Fruit fly (Drosophila melanogaster) whole organism, embryonic: ENCODE measurements around the gene JMJD5.

Source experiments
- Abd-B ChIP-seq: fragments of 200-800 bp; sonication (Bioruptor generic); optimal IDR thresholded peaks from 2 replicates; lab custom pipeline; 2018; ENCODE audit warnings: missing biosample characterization, mild to moderate bottlenecking, missing genetic modification characterization, moderate library complexity
- Asciz ChIP-seq: fragments of 200-800 bp; sonication (Bioruptor generic); optimal IDR thresholded peaks from 2 replicates; lab custom pipeline; 2017; ENCODE audit warnings: missing biosample characterization, mild to moderate bottlenecking, missing genetic modification characterization, missing genetic modification reagents
- B-H1 ChIP-seq: fragments of 200-800 bp; sonication (Bioruptor generic); IDR thresholded peaks from 3 replicates; pipeline ENCODE4 v1.3.6; 2022; ENCODE audit warnings: missing biosample characterization, missing genetic modification characterization
- BEAF-32 ChIP-seq: fragments of 200-800 bp; sonication (Bioruptor generic); optimal IDR thresholded peaks from 3 replicates; lab custom pipeline; 2017; ENCODE audit warnings: missing biosample characterization, missing genetic modification characterization, mild to moderate bottlenecking, moderate library complexity, missing genetic modification reagents
- CG1024 ChIP-seq: fragments of 200-800 bp; sonication (Bioruptor generic); IDR thresholded peaks from 2 replicates; pipeline ENCODE4 v1.3.6; 2022; ENCODE audit warnings: missing biosample characterization, missing genetic modification characterization
- CG10321 ChIP-seq: fragments of 200-800 bp; sonication (Bioruptor generic); IDR thresholded peaks from 2 replicates; pipeline ENCODE4 v1.3.6; 2022; ENCODE audit warnings: missing biosample characterization, missing genetic modification characterization
- CG11696 ChIP-seq: fragments of 200-800 bp; sonication (Bioruptor generic); IDR thresholded peaks from 2 replicates; pipeline ENCODE4 v1.3.6; 2022; ENCODE audit warnings: missing biosample characterization, missing genetic modification characterization
- CG12071 ChIP-seq: fragments of 200-800 bp; sonication (Bioruptor generic); optimal IDR thresholded peaks from 3 replicates; lab custom pipeline; 2018; ENCODE audit warnings: missing biosample characterization, mild to moderate bottlenecking, missing genetic modification characterization
- CG14050 ChIP-seq: fragments of 200-800 bp; sonication (Bioruptor generic); IDR thresholded peaks from 3 replicates; pipeline ENCODE4 v1.3.6; 2022; ENCODE audit warnings: missing biosample characterization, missing genetic modification characterization
- CG15269 ChIP-seq: fragments of 200-800 bp; sonication (Bioruptor generic); optimal IDR thresholded peaks from 2 replicates; lab custom pipeline; 2018; ENCODE audit warnings: missing biosample characterization, mild to moderate bottlenecking, missing genetic modification characterization, moderate library complexity
- CG1647 ChIP-seq: fragments of 200-800 bp; sonication (Bioruptor generic); optimal IDR thresholded peaks from 3 replicates; lab custom pipeline; 2016; ENCODE audit warnings: missing biosample characterization, missing genetic modification characterization
- CG17385 ChIP-seq: fragments of 200-800 bp; sonication (Bioruptor generic); optimal IDR thresholded peaks from 3 replicates; lab custom pipeline; 2018; ENCODE audit warnings: missing biosample characterization, mild to moderate bottlenecking, missing genetic modification characterization
- CG17568 ChIP-seq: fragments of 200-800 bp; sonication (Bioruptor generic); optimal IDR thresholded peaks from 2 replicates; lab custom pipeline; 2018; ENCODE audit warnings: missing biosample characterization, mild to moderate bottlenecking, missing genetic modification characterization, moderate library complexity
- CG18476 ChIP-seq: fragments of 200-800 bp; sonication (Bioruptor generic); optimal IDR thresholded peaks from 2 replicates; lab custom pipeline; 2016; ENCODE audit warnings: missing biosample characterization, mild to moderate bottlenecking, missing genetic modification characterization
- CG4730 ChIP-seq: fragments of 200-800 bp; sonication (Bioruptor generic); IDR thresholded peaks from 2 replicates; pipeline ENCODE4 v1.3.6; 2022; ENCODE audit warnings: missing biosample characterization, missing genetic modification characterization
- CG6254 ChIP-seq: fragments of 200-800 bp; sonication (Bioruptor generic); optimal IDR thresholded peaks from 3 replicates; lab custom pipeline; 2017; ENCODE audit warnings: mild to moderate bottlenecking, missing biosample characterization, missing genetic modification reagents, missing genetic modification characterization
- CG6654 ChIP-seq: fragments of 200-800 bp; sonication (Bioruptor generic); optimal IDR thresholded peaks from 2 replicates; lab custom pipeline; 2017; ENCODE audit warnings: missing biosample characterization, mild to moderate bottlenecking, missing genetic modification characterization
- CG6683 ChIP-seq: fragments of 200-800 bp; sonication (Bioruptor generic); optimal IDR thresholded peaks from 2 replicates; lab custom pipeline; 2017; ENCODE audit warnings: missing biosample characterization, mild to moderate bottlenecking, missing genetic modification characterization, missing genetic modification reagents
- CG7745 ChIP-seq: fragments of 200-800 bp; sonication (Bioruptor generic); optimal IDR thresholded peaks from 2 replicates; lab custom pipeline; 2018; ENCODE audit warnings: missing biosample characterization, mild to moderate bottlenecking, missing genetic modification characterization, moderate library complexity
- CG7963 ChIP-seq: fragments of 200-800 bp; sonication (Bioruptor generic); IDR thresholded peaks from 3 replicates; pipeline ENCODE4 v1.3.6; 2022; ENCODE audit warnings: missing biosample characterization, missing genetic modification characterization; ENCODE audit not compliant: partially characterized antibody
- CG8359 ChIP-seq: fragments of 200-800 bp; sonication (Bioruptor generic); optimal IDR thresholded peaks from 2 replicates; lab custom pipeline; 2017; ENCODE audit warnings: missing biosample characterization, mild to moderate bottlenecking, missing genetic modification characterization, borderline replicate concordance
- Fer2 ChIP-seq: fragments of 200-800 bp; sonication (Bioruptor generic); optimal IDR thresholded peaks from 2 replicates; lab custom pipeline; 2018; ENCODE audit warnings: missing biosample characterization, mild to moderate bottlenecking, missing genetic modification characterization, moderate library complexity
- HLH3B ChIP-seq: fragments of 200-800 bp; sonication (Bioruptor generic); IDR thresholded peaks from 2 replicates; pipeline ENCODE4 v1.3.6; 2022; ENCODE audit warnings: missing biosample characterization, missing genetic modification characterization
- HLH4C ChIP-seq: fragments of 200-800 bp; sonication (Bioruptor generic); IDR thresholded peaks from 3 replicates; pipeline ENCODE4 v1.3.6; 2022; ENCODE audit warnings: missing biosample characterization, missing genetic modification characterization; ENCODE audit not compliant: partially characterized antibody
- Jarid2 ChIP-seq: fragments of 200-800 bp; sonication (Bioruptor generic); optimal IDR thresholded peaks from 3 replicates; lab custom pipeline; 2017; ENCODE audit warnings: mild to moderate bottlenecking, missing biosample characterization, missing genetic modification reagents, missing genetic modification characterization
- Max ChIP-seq: fragments of 200-800 bp; sonication (Bioruptor generic); optimal IDR thresholded peaks from 2 replicates; lab custom pipeline; 2016; ENCODE audit warnings: missing biosample characterization, mild to moderate bottlenecking, missing genetic modification characterization
- Mes4 ChIP-seq: fragments of 200-800 bp; sonication (Bioruptor generic); optimal IDR thresholded peaks from 2 replicates; lab custom pipeline; 2016; ENCODE audit warnings: missing biosample characterization, missing genetic modification characterization
- Mrtf ChIP-seq: fragments of 200-800 bp; sonication (Bioruptor generic); IDR thresholded peaks from 3 replicates; pipeline ENCODE4 v1.3.6; 2022; ENCODE audit warnings: missing biosample characterization, missing genetic modification characterization
- Neu2 ChIP-seq: fragments of 200-800 bp; sonication (Bioruptor generic); optimal IDR thresholded peaks from 3 replicates; lab custom pipeline; 2016; ENCODE audit warnings: missing biosample characterization, missing genetic modification characterization, borderline replicate concordance
- Nf-YA ChIP-seq: fragments of 200-800 bp; sonication (Bioruptor generic); IDR thresholded peaks from 2 replicates; pipeline ENCODE4 v1.3.6; 2022; ENCODE audit warnings: missing biosample characterization, missing genetic modification characterization
- Optix ChIP-seq: fragments of 200-800 bp; sonication (Bioruptor generic); IDR thresholded peaks from 3 replicates; pipeline ENCODE4 v1.3.6; 2022; ENCODE audit warnings: missing biosample characterization, missing genetic modification characterization
- Tbp ChIP-seq: fragments of >200 bp; optimal IDR thresholded peaks from 2 replicates; lab custom pipeline; 2018; ENCODE audit warnings: missing biosample characterization, missing genetic modification characterization
- Xbp1 ChIP-seq: fragments of 200-800 bp; sonication (Bioruptor generic); optimal IDR thresholded peaks from 3 replicates; lab custom pipeline; 2016; ENCODE audit warnings: missing biosample characterization, mild to moderate bottlenecking, missing genetic modification characterization
- bab2 ChIP-seq: fragments of 200-800 bp; sonication (Bioruptor generic); optimal IDR thresholded peaks from 2 replicates; lab custom pipeline; 2016; ENCODE audit warnings: missing biosample characterization, missing genetic modification characterization
- btn ChIP-seq: fragments of 200-800 bp; sonication (Bioruptor generic); optimal IDR thresholded peaks from 2 replicates; lab custom pipeline; 2016; ENCODE audit warnings: missing biosample characterization, missing genetic modification characterization
- cg ChIP-seq: fragments of 200-800 bp; sonication (Bioruptor generic); optimal IDR thresholded peaks from 3 replicates; lab custom pipeline; 2019; ENCODE audit warnings: missing biosample characterization, mild to moderate bottlenecking, missing genetic modification characterization, moderate library complexity
- ci ChIP-seq: fragments of 200-800 bp; sonication (Bioruptor generic); IDR thresholded peaks from 3 replicates; pipeline ENCODE4 v1.3.6; 2022; ENCODE audit warnings: missing biosample characterization, missing genetic modification characterization
- en ChIP-seq: fragments of 200-800 bp; sonication (Bioruptor generic); optimal IDR thresholded peaks from 2 replicates; lab custom pipeline; 2016; ENCODE audit warnings: missing biosample characterization, missing genetic modification characterization
- fd3F ChIP-seq: fragments of 200-800 bp; sonication (Bioruptor generic); optimal IDR thresholded peaks from 2 replicates; lab custom pipeline; 2018; ENCODE audit warnings: missing biosample characterization, mild to moderate bottlenecking, missing genetic modification characterization, moderate library complexity
- grn ChIP-seq: fragments of 200-800 bp; sonication (Bioruptor generic); optimal IDR thresholded peaks from 3 replicates; lab custom pipeline; 2017; ENCODE audit warnings: missing biosample characterization, missing genetic modification characterization
- gro ChIP-seq: fragments of 200-800 bp; sonication (Bioruptor generic); optimal IDR thresholded peaks from 2 replicates; lab custom pipeline; 2016; ENCODE audit warnings: missing biosample characterization, missing genetic modification characterization
- hbn ChIP-seq: fragments of 200-800 bp; sonication (Bioruptor generic); IDR thresholded peaks from 2 replicates; pipeline ENCODE4 v1.3.6; 2022; ENCODE audit warnings: missing biosample characterization, missing genetic modification characterization; ENCODE audit not compliant: partially characterized antibody
- kay ChIP-seq: fragments of 200-800 bp; sonication (Bioruptor generic); optimal IDR thresholded peaks from 2 replicates; lab custom pipeline; 2016; ENCODE audit warnings: missing biosample characterization, missing genetic modification characterization
- lbe ChIP-seq: fragments of 200-800 bp; sonication (Bioruptor generic); optimal IDR thresholded peaks from 2 replicates; lab custom pipeline; 2016; ENCODE audit warnings: missing biosample characterization, mild to moderate bottlenecking, missing genetic modification characterization
- mld ChIP-seq: fragments of 200-800 bp; sonication (Bioruptor generic); IDR thresholded peaks from 3 replicates; pipeline ENCODE4 v1.3.6; 2022; ENCODE audit warnings: missing biosample characterization, missing genetic modification characterization; ENCODE audit not compliant: partially characterized antibody
- twi ChIP-seq: fragments of 200-800 bp; optimal IDR thresholded peaks from 2 replicates; lab custom pipeline; 2019; ENCODE audit warnings: missing biosample characterization, mild to moderate bottlenecking, missing genetic modification characterization, moderate library complexity
- unpg ChIP-seq: fragments of 200-800 bp; sonication (Bioruptor generic); optimal IDR thresholded peaks from 3 replicates; lab custom pipeline; 2018; ENCODE audit warnings: missing biosample characterization, mild to moderate bottlenecking, missing genetic modification characterization, moderate library complexity
- usp ChIP-seq: fragments of >200 bp; optimal IDR thresholded peaks from 2 replicates; lab custom pipeline; 2017; ENCODE audit warnings: missing biosample characterization, missing genetic modification characterization
- vvl ChIP-seq: fragments of 200-800 bp; sonication (Bioruptor generic); IDR thresholded peaks from 2 replicates; pipeline ENCODE4 v1.3.6; 2022; ENCODE audit warnings: missing biosample characterization, missing genetic modification characterization
- zf30C ChIP-seq: fragments of 200-800 bp; sonication (Bioruptor generic); optimal IDR thresholded peaks from 3 replicates; lab custom pipeline; 2018; ENCODE audit warnings: missing biosample characterization, mild to moderate bottlenecking, missing genetic modification characterization
- zfh2 ChIP-seq: fragments of 200-800 bp; sonication (Bioruptor generic); optimal IDR thresholded peaks from 2 replicates; lab custom pipeline; 2016; ENCODE audit warnings: missing biosample characterization, missing genetic modification characterization

The JMJD5 gene

DNA sequence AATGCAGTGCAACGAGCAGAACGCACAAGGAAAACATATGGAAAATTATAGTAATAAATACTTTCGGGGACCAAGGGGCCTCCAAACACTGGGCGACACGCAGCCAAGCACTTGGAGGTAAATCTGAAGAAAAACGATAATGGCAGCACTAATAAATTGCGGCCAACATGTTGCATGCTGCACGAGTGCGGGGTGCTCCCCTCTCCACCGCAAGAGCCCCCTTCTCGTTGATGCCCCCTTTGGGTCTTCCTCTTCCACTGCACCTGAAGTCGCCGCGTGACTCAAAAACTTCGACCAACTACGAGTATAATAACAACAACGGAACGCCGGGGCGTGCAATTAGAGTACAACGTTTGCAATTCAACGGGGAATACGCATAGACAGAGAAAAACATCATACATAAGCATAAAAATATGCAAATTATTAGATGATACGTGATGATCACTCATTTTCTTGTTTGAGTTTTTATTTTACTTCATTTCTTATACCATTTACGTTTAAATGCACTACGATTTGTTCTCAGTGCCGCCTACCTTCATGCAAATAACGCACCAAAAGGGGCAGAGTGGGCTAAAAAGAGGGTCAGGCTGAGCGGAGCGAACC, 39.2 kb downstream of the JMJD5 start (continued):
- TF ChIP-seq CG11696 (0 out of 2 replicates have a peak, but pooled peaks have one; percentile 7), CG10321 (GFP tag; lab: Robert Waterston, UW) (no peak), lbe (GFP tag; lab: Kevin White, UChicago) (peak; percentile 50), CG6683 (no peak), mld (GFP tag; lab: Robert Waterston, UW) (no peak), Mes4 (GFP tag; lab: Kevin White, UChicago) (no peak), Neu2 (GFP tag; lab: Kevin White, UChicago) (no peak), gro (no peak), grn (no peak), CG7745 (no peak), hbn (GFP tag; lab: Robert Waterston, UW) (no peak), B-H1 (GFP tag; lab: Robert Waterston, UW) (no peak), bab2 (GFP tag; lab: Kevin White, UChicago) (no peak), unpg (GFP tag; lab: Kevin White, UChicago) (no peak), CG1647 (GFP tag; lab: Kevin White, UChicago) (no peak), Mrtf (GFP tag; lab: Robert Waterston, UW) (no peak), Optix (no peak), Jarid2 (GFP tag; lab: Kevin White, UChicago) (no peak), CG18476 (GFP tag; lab: Kevin White, UChicago) (no peak), ci (GFP tag; lab: Robert Waterston, UW) (no peak), zfh2 (no peak), CG4730 (GFP tag; lab: Robert Waterston, UW) (no peak), zf30C (GFP tag; lab: Kevin White, UChicago) (no peak), CG17568 (GFP tag; lab: Kevin White, UChicago) (no peak), Xbp1 (peak; percentile 8), btn (GFP tag; lab: Kevin White, UChicago) (no peak), HLH3B (GFP tag; lab: Robert Waterston, UW) (no peak), CG15269 (tag; lab: Kevin White, UChicago) (no peak), CG12071 (no peak), HLH4C (GFP tag; lab: Robert Waterston, UW) (no peak), kay (GFP tag; lab: Kevin White, UChicago) (no peak), Asciz (GFP tag; lab: Kevin White, UChicago) (no peak), CG14050 (GFP tag; lab: Robert Waterston, UW) (no peak), CG8359 (GFP tag; lab: Kevin White, UChicago) (no peak), CG1024 (GFP tag; lab: Robert Waterston, UW) (no peak), CG7963 (GFP tag; lab: Robert Waterston, UW) (no peak), vvl (peak; percentile 53), twi (tag; lab: Kevin White, UChicago) (no peak), CG6654 (GFP tag; lab: Kevin White, UChicago) (no peak), Fer2 (tag; lab: Kevin White, UChicago) (no peak), BEAF-32 (GFP tag; lab: Kevin White, UChicago) (no peak), CG17385 (GFP tag; lab: Kevin White, UChicago) (no peak), Tbp (GFP tag; lab: Kevin White, UChicago) (no peak), Max (no peak), cg (GFP tag; lab: Kevin White, UChicago) (no peak), usp (GFP tag; lab: Kevin White, UChicago) (no peak), Nf-YA (GFP tag; lab: Robert Waterston, UW) (no peak), en (GFP tag; lab: Kevin White, UChicago) (no peak), Abd-B (no peak), fd3F (GFP tag; lab: Kevin White, UChicago) (no peak), CG6254 (GFP tag; lab: Kevin White, UChicago) (peak; percentile 19)
